Worm (Caenorhabditis elegans) whole organism, mixed stage, embryonic: Measurements from ENCODE around the gene C46E10.8.

Source experiments
- ceh-39 ChIP-seq: fragments of 150-350 bp; optimal IDR thresholded peaks from 2 replicates; lab custom pipeline; 2014; ENCODE audit warnings: missing biosample characterization, missing genetic modification characterization
- ceh-83 ChIP-seq: fragments of 200-800 bp; sonication (Bioruptor generic); optimal IDR thresholded peaks from 2 replicates; lab custom pipeline; 2018; ENCODE audit warnings: mild to moderate bottlenecking, missing genetic modification characterization, missing compliant biosample characterization
- cnd-1 ChIP-seq: fragments of 200-800 bp; sonication (Bioruptor generic); optimal IDR thresholded peaks from 2 replicates; lab custom pipeline; 2018; ENCODE audit warnings: mild to moderate bottlenecking, missing genetic modification characterization, missing compliant biosample characterization
- mep-1 ChIP-seq: fragments of 150-350 bp; optimal IDR thresholded peaks from 2 replicates; lab custom pipeline; 2017; ENCODE audit warnings: missing biosample characterization, missing genetic modification reagents, missing genetic modification characterization, inconsistent platforms
- nhr-12 ChIP-seq: fragments of 150-350 bp; optimal IDR thresholded peaks from 2 replicates; lab custom pipeline; 2014; ENCODE audit warnings: missing biosample characterization, missing genetic modification characterization
- nhr-237 ChIP-seq: fragments of 150-350 bp; optimal IDR thresholded peaks from 2 replicates; lab custom pipeline; 2014; ENCODE audit warnings: missing biosample characterization, missing genetic modification characterization
- pha-4 ChIP-seq: fragments of 150-350 bp; optimal IDR thresholded peaks from 2 replicates; lab custom pipeline; 2018; ENCODE audit warnings: missing biosample characterization, missing genetic modification reagents, missing genetic modification characterization
- snpc-4 ChIP-seq: fragments of 150-350 bp; optimal IDR thresholded peaks from 2 replicates; lab custom pipeline; 2014; ENCODE audit warnings: missing biosample characterization, missing genetic modification characterization
- zip-8 ChIP-seq: fragments of 150-350 bp; optimal IDR thresholded peaks from 2 replicates; lab custom pipeline; 2014; ENCODE audit warnings: missing biosample characterization, missing genetic modification characterization
- ztf-11 ChIP-seq: fragments of 150-350 bp; optimal IDR thresholded peaks from 2 replicates; lab custom pipeline; 2014; ENCODE audit warnings: missing biosample characterization, missing genetic modification characterization

DNA sequence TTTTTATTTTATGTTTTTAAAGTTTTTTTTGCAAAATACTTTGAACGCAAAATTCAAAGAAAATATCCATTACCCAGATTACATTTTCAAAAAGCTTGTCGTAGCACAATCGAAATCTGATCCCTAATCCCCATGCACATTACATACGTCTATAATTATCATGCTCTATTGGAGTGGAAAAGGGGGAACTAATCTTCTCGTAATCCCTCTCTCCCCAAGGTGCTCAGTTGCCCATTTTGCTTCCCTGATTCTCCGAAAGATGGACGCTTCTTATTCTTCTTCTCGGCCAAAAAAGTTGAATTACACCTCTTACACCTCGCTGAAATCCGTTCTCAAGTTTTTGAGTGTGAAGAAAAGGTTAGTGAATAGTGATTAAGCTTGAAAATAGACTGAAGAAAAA is 16.8 kb downstream of the C46E10.8 start, which contains the start of gene fbxc-53:
- TF ChIP-seq cnd-1 (tag; lab: Kevin White, UChicago): no peak
- TF ChIP-seq mep-1 (tag; lab: Kevin White, UChicago): no peak
- no peak for TF ChIP-seq nhr-12 (tag; lab: Kevin White, UChicago)
- no peak for TF ChIP-seq ceh-83 (GFP tag; lab: Kevin White, UChicago)
- no peak for TF ChIP-seq snpc-4 (tag; lab: Kevin White, UChicago)
- TF ChIP-seq pha-4 (tag; lab: Kevin White, UChicago): no peak
- no peak for TF ChIP-seq zip-8 (tag; lab: Kevin White, UChicago)
- TF ChIP-seq ceh-39 (tag; lab: Kevin White, UChicago): no peak
- TF ChIP-seq ztf-11 (tag; lab: Kevin White, UChicago): no peak
- no peak for TF ChIP-seq nhr-237 (tag; lab: Kevin White, UChicago)
